Fruit fly (Drosophila melanogaster) whole organism, wandering third instar larva: ENCODE measurements around the gene kst.

Source experiments
- Abd-B ChIP-seq: fragments of >200 bp; optimal IDR thresholded peaks from 2 replicates; lab custom pipeline; 2017; ENCODE audit warnings: missing biosample characterization, missing genetic modification characterization
- CG9705 ChIP-seq: fragments of 200-800 bp; sonication (Bioruptor generic); optimal IDR thresholded peaks from 2 replicates; lab custom pipeline; 2018; ENCODE audit warnings: missing biosample characterization, mild to moderate bottlenecking, missing genetic modification characterization
- Dfd ChIP-seq: fragments of >200 bp; optimal IDR thresholded peaks from 2 replicates; lab custom pipeline; 2017; ENCODE audit warnings: missing biosample characterization, missing genetic modification characterization
- Hnf4 ChIP-seq: fragments of 200-800 bp; sonication (Bioruptor generic); optimal IDR thresholded peaks from 2 replicates; lab custom pipeline; 2016; ENCODE audit warnings: missing biosample characterization, mild to moderate bottlenecking, missing genetic modification characterization
- Hr83 ChIP-seq: fragments of 200-300 bp; sonication (Bioruptor generic); optimal IDR thresholded peaks from 2 replicates; lab custom pipeline; 2016; ENCODE audit warnings: missing biosample characterization, mild to moderate bottlenecking, missing genetic modification characterization, moderate library complexity; ENCODE audit not compliant: poor library complexity, severe bottlenecking
- br ChIP-seq: fragments of 200-800 bp; sonication (Bioruptor generic); optimal IDR thresholded peaks from 2 replicates; lab custom pipeline; 2016; ENCODE audit warnings: missing biosample characterization, missing genetic modification characterization
- dmrt93B ChIP-seq: fragments of 200-800 bp; sonication (Bioruptor generic); optimal IDR thresholded peaks from 2 replicates; lab custom pipeline; 2018; ENCODE audit warnings: missing biosample characterization, mild to moderate bottlenecking, missing genetic modification characterization
- h ChIP-seq: fragments of 200-800 bp; sonication (Bioruptor generic); optimal IDR thresholded peaks from 3 replicates; lab custom pipeline; 2016; ENCODE audit warnings: missing biosample characterization, mild to moderate bottlenecking, missing genetic modification characterization
- pan ChIP-seq: fragments of >200 bp; optimal IDR thresholded peaks from 2 replicates; lab custom pipeline; 2017
- psq ChIP-seq: fragments of 200-800 bp; sonication (Bioruptor generic); optimal IDR thresholded peaks from 3 replicates; lab custom pipeline; 2017; ENCODE audit warnings: missing biosample characterization, mild to moderate bottlenecking, missing genetic modification characterization, moderate library complexity
- sv ChIP-seq: fragments of 200-800 bp; sonication (Bioruptor generic); optimal IDR thresholded peaks from 3 replicates; lab custom pipeline; 2016; ENCODE audit warnings: missing biosample characterization, missing genetic modification characterization
- usp ChIP-seq: fragments of >200 bp; optimal IDR thresholded peaks from 2 replicates; lab custom pipeline; 2017; ENCODE audit warnings: missing biosample characterization, missing genetic modification characterization

- TF ChIP-seq Abd-B (GFP tag; lab: Kevin White, UChicago) (no peak), pan (lab: Kevin White, UChicago) (no peak), Hr83 (no peak), dmrt93B (GFP tag; lab: Kevin White, UChicago) (peak; percentile 59), usp (no peak), CG9705 (GFP tag; lab: Kevin White, UChicago) (peak; percentile 60), h (GFP tag; lab: Kevin White, UChicago) (peak; percentile 85), psq (peak; percentile 85), sv (GFP tag; lab: Kevin White, UChicago) (peak; percentile 16), Hnf4 (GFP tag; lab: Kevin White, UChicago) (peak; percentile 78), br (GFP tag; lab: Kevin White, UChicago) (peak; percentile 72), Dfd (GFP tag; lab: Kevin White, UChicago) (no peak)
Observed at dm6 chr3L:3343260-3343659, 6.6 kb downstream of the kst start.
